Worm (Caenorhabditis elegans): ENCODE results near the gene spot-1.
A peak's percentile ranks its signal among the peaks of the same experiment; 100 is the strongest.

spot-1 gene

ce11 chrIII:7272088-7272487, 5.0 kb downstream of the spot-1 start (continued):
- TF ChIP-seq fax-1 (tag; optimal IDR thresholded peaks at IDR 0.05) (no peak), ceh-24 (tag; optimal IDR thresholded peaks at IDR 0.05) (no peak), ceh-45 (GFP tag; IDR thresholded peaks at IDR 0.05) (no peak), ref-2 (tag; optimal IDR thresholded peaks at IDR 0.05) (peak; percentile 52), ceh-34 (tag; optimal IDR thresholded peaks at IDR 0.05) (peak; percentile 39), pha-2 (tag; optimal IDR thresholded peaks at IDR 0.05) (peak; percentile 39), ceh-2 (tag; optimal IDR thresholded peaks at IDR 0.05) (peak; percentile 27), lin-11 (tag; optimal IDR thresholded peaks at IDR 0.05) (no peak), F13H6.1 (tag; optimal IDR thresholded peaks at IDR 0.05) (no peak), unc-86 (tag; optimal IDR thresholded peaks at IDR 0.05) (no peak), gmeb-2 (tag; optimal IDR thresholded peaks at IDR 0.05) (no peak), odd-2 (tag; optimal IDR thresholded peaks at IDR 0.05) (no peak), sox-4 (tag; optimal IDR thresholded peaks at IDR 0.05) (no peak), pqm-1 (tag; optimal IDR thresholded peaks at IDR 0.05) (no peak), ceh-9 (tag; optimal IDR thresholded peaks at IDR 0.05) (no peak), fkh-10 (GFP tag; optimal IDR thresholded peaks at IDR 0.05) (no peak), rnt-1 (tag; optimal IDR thresholded peaks at IDR 0.05) (peak; percentile 5), ceh-18 (tag; optimal IDR thresholded peaks at IDR 0.05) (no peak), tbx-2 (tag; optimal IDR thresholded peaks at IDR 0.05) (peak; percentile 62), dve-1 (tag; optimal IDR thresholded peaks at IDR 0.05) (no peak), ama-1 (optimal IDR thresholded peaks at IDR 0.05) (no peak), unc-55 (GFP tag; optimal IDR thresholded peaks at IDR 0.05) (peak; percentile 75), hlh-15 (tag; optimal IDR thresholded peaks at IDR 0.05) (no peak), ztf-16 (tag; optimal IDR thresholded peaks at IDR 0.05) (no peak), tbx-7 (tag; optimal IDR thresholded peaks at IDR 0.05) (no peak)

ce11 chrIII:7271083-7271482, 6.0 kb downstream of the spot-1 start:
- no peak for TF ChIP-seq eyg-1 (tag; optimal IDR thresholded peaks at IDR 0.05)

ce11 chrIII:7263028-7263427, 14.0 kb downstream of the spot-1 start:
- TF ChIP-seq ceh-48 (tag; optimal IDR thresholded peaks at IDR 0.05) (no peak), che-1 (tag; optimal IDR thresholded peaks at IDR 0.05) (no peak), unc-3 (GFP tag; conservative IDR thresholded peaks at IDR 0.05) (no peak), unc-3 (tag; optimal IDR thresholded peaks at IDR 0.05) (no peak), nfya-1 (tag; optimal IDR thresholded peaks at IDR 0.05) (no peak), ceh-2 (tag; optimal IDR thresholded peaks at IDR 0.05) (no peak), C08G9.2 (tag; optimal IDR thresholded peaks at IDR 0.05) (no peak), pha-4 (tag; optimal IDR thresholded peaks at IDR 0.05) (no peak)

ce11 chrIII:7262592-7262991, 14.5 kb downstream of the spot-1 start:
- no peak for TF ChIP-seq ceh-30 (tag; optimal IDR thresholded peaks at IDR 0.05)
- peak; percentile 53 for TF ChIP-seq unc-42 (tag; optimal IDR thresholded peaks at IDR 0.05)

ce11 chrIII:7258931-7259330, 18.1 kb downstream of the spot-1 start, which contains the start of gene B0361.4:
Gene B0361.4 (plus strand): TSS chrIII:7258991.
- TF ChIP-seq ceh-31 (tag; optimal IDR thresholded peaks at IDR 0.05) (no peak), ama-1 (optimal IDR thresholded peaks at IDR 0.05) (no peak), eyg-1 (tag; optimal IDR thresholded peaks at IDR 0.05) (no peak), ets-4 (tag; optimal IDR thresholded peaks at IDR 0.05) (no peak), ztf-16 (tag; optimal IDR thresholded peaks at IDR 0.05) (no peak), C38D4.7 (GFP tag; optimal IDR thresholded peaks at IDR 0.05) (no peak), pha-4 (tag; optimal IDR thresholded peaks at IDR 0.05) (no peak), ttx-3 (tag; optimal IDR thresholded peaks at IDR 0.05) (no peak), madf-2 (tag; optimal IDR thresholded peaks at IDR 0.05) (no peak)

Measured in whole organism, late embryonic.